Fruit fly (Drosophila melanogaster) whole organism, embryonic: ENCODE data around the gene CG4957.

ENCODE experiments used
- CG10431 ChIP-seq: fragments of 200-800 bp; sonication (Bioruptor generic); optimal IDR thresholded peaks from 3 replicates; lab custom pipeline; 2018; ENCODE audit warnings: missing biosample characterization, mild to moderate bottlenecking, missing genetic modification characterization
- CG11696 ChIP-seq: fragments of 200-800 bp; sonication (Bioruptor generic); IDR thresholded peaks from 2 replicates; pipeline ENCODE4 v1.3.6; 2022; ENCODE audit warnings: missing biosample characterization, missing genetic modification characterization
- CG12769 ChIP-seq: fragments of 200-800 bp; sonication (Bioruptor generic); optimal IDR thresholded peaks from 2 replicates; lab custom pipeline; 2019; ENCODE audit warnings: missing biosample characterization, mild to moderate bottlenecking, missing genetic modification characterization, moderate library complexity
- CG14014 ChIP-seq: fragments of 200-800 bp; sonication (Bioruptor generic); IDR thresholded peaks from 2 replicates; pipeline ENCODE4 v1.3.6; 2022; ENCODE audit warnings: missing biosample characterization, missing genetic modification characterization
- CG14667 ChIP-seq: fragments of 200-800 bp; sonication (Bioruptor generic); IDR thresholded peaks from 2 replicates; pipeline ENCODE4 v1.3.6; 2022; ENCODE audit warnings: missing biosample characterization, missing genetic modification characterization
- CG14860 ChIP-seq: fragments of 200-800 bp; sonication (Bioruptor generic); IDR thresholded peaks from 3 replicates; pipeline ENCODE4 v1.3.6; 2022; ENCODE audit warnings: missing biosample characterization, missing genetic modification characterization; ENCODE audit not compliant: partially characterized antibody
- CG15601 ChIP-seq: fragments of 200-800 bp; sonication (Bioruptor generic); optimal IDR thresholded peaks from 3 replicates; lab custom pipeline; 2019; ENCODE audit warnings: missing biosample characterization, mild to moderate bottlenecking, missing genetic modification characterization, moderate library complexity
- CG17359 ChIP-seq: fragments of 200-800 bp; sonication (Bioruptor generic); optimal IDR thresholded peaks from 3 replicates; lab custom pipeline; 2018; ENCODE audit warnings: missing biosample characterization, mild to moderate bottlenecking, missing genetic modification characterization, moderate library complexity
- CG17361 ChIP-seq: fragments of 200-800 bp; sonication (Bioruptor generic); IDR thresholded peaks from 3 replicates; pipeline ENCODE4 v1.3.6; 2022; ENCODE audit warnings: missing biosample characterization, missing genetic modification characterization
- CG18619 ChIP-seq: fragments of 200-800 bp; sonication (Bioruptor generic); optimal IDR thresholded peaks from 3 replicates; lab custom pipeline; 2017; ENCODE audit warnings: missing biosample characterization, mild to moderate bottlenecking, missing genetic modification characterization
- CG2202 ChIP-seq: fragments of 200-800 bp; sonication (Bioruptor generic); optimal IDR thresholded peaks from 2 replicates; lab custom pipeline; 2018; ENCODE audit warnings: missing biosample characterization, mild to moderate bottlenecking, missing genetic modification characterization
- CG2889 ChIP-seq: fragments of 200-800 bp; sonication (Bioruptor generic); IDR thresholded peaks from 3 replicates; pipeline ENCODE4 v1.3.6; 2022; ENCODE audit warnings: missing biosample characterization, missing genetic modification characterization
- CG30431 ChIP-seq: fragments of 200-800 bp; sonication (Bioruptor generic); optimal IDR thresholded peaks from 2 replicates; lab custom pipeline; 2017; ENCODE audit warnings: missing biosample characterization, missing genetic modification characterization
- CG33557 ChIP-seq: fragments of 200-800 bp; sonication (Bioruptor generic); optimal IDR thresholded peaks from 2 replicates; lab custom pipeline; 2019; ENCODE audit warnings: missing biosample characterization, mild to moderate bottlenecking, missing genetic modification characterization, moderate library complexity
- CG3407 ChIP-seq: fragments of 200-800 bp; sonication (Bioruptor generic); optimal IDR thresholded peaks from 2 replicates; lab custom pipeline; 2018; ENCODE audit warnings: missing biosample characterization, mild to moderate bottlenecking, missing genetic modification characterization
- CG4617 ChIP-seq: fragments of 200-800 bp; sonication (Bioruptor generic); optimal IDR thresholded peaks from 3 replicates; lab custom pipeline; 2016; ENCODE audit warnings: missing biosample characterization, missing genetic modification characterization, borderline replicate concordance
- CG7745 ChIP-seq: fragments of 200-800 bp; sonication (Bioruptor generic); optimal IDR thresholded peaks from 2 replicates; lab custom pipeline; 2018; ENCODE audit warnings: missing biosample characterization, mild to moderate bottlenecking, missing genetic modification characterization, moderate library complexity
- CTCF ChIP-seq: fragments of 200-800 bp; sonication (Bioruptor generic); optimal IDR thresholded peaks from 2 replicates; lab custom pipeline; 2017; ENCODE audit warnings: missing biosample characterization, mild to moderate bottlenecking, missing genetic modification characterization, moderate library complexity
- Dad ChIP-seq: fragments of 200-800 bp; sonication (Bioruptor generic); optimal IDR thresholded peaks from 3 replicates; lab custom pipeline; 2016; ENCODE audit warnings: missing biosample characterization, missing genetic modification characterization
- Doc3 ChIP-seq: fragments of 200-800 bp; sonication (Bioruptor generic); IDR thresholded peaks from 3 replicates; pipeline ENCODE4 v1.3.6; 2022; ENCODE audit warnings: missing biosample characterization, missing genetic modification characterization; ENCODE audit not compliant: partially characterized antibody
- E2f1 ChIP-seq: fragments of 200-800 bp; sonication (Bioruptor generic); IDR thresholded peaks from 2 replicates; pipeline ENCODE4 v1.3.6; 2022; ENCODE audit warnings: missing biosample characterization, missing genetic modification characterization
- HLH4C ChIP-seq: fragments of 200-800 bp; sonication (Bioruptor generic); IDR thresholded peaks from 3 replicates; pipeline ENCODE4 v1.3.6; 2022; ENCODE audit warnings: missing biosample characterization, missing genetic modification characterization; ENCODE audit not compliant: partially characterized antibody
- Hmr ChIP-seq: fragments of 200-800 bp; sonication (Bioruptor generic); optimal IDR thresholded peaks from 3 replicates; lab custom pipeline; 2017; ENCODE audit warnings: mild to moderate bottlenecking, missing biosample characterization, missing genetic modification reagents, missing genetic modification characterization
- Hr51 ChIP-seq, 2 experiments: fragments of 200-800 bp; sonication (Bioruptor generic); optimal IDR thresholded peaks; 2 replicates in 1 of 2; 3 replicates in 1 of 2; lab custom pipeline; 2016 to 2018; ENCODE audit warnings: missing biosample characterization in 2 of 2, missing genetic modification characterization in 2 of 2, mild to moderate bottlenecking in 1 of 2, moderate library complexity in 1 of 2
- Kr ChIP-seq: fragments of 200-800 bp; sonication (Bioruptor generic); optimal IDR thresholded peaks from 2 replicates; lab custom pipeline; 2017; ENCODE audit warnings: missing biosample characterization, mild to moderate bottlenecking, missing genetic modification characterization
- Lpt ChIP-seq: fragments of >200 bp; optimal IDR thresholded peaks from 2 replicates; lab custom pipeline; 2018; ENCODE audit warnings: missing biosample characterization, missing genetic modification characterization
- NK7.1 ChIP-seq: fragments of 200-800 bp; sonication (Bioruptor generic); optimal IDR thresholded peaks from 3 replicates; lab custom pipeline; 2016; ENCODE audit warnings: missing biosample characterization, missing genetic modification characterization
- Rx ChIP-seq: fragments of 200-800 bp; sonication (Bioruptor generic); IDR thresholded peaks from 2 replicates; pipeline ENCODE4 v1.3.6; 2022; ENCODE audit warnings: missing biosample characterization, missing genetic modification characterization
- br ChIP-seq: fragments of >200 bp; optimal IDR thresholded peaks from 2 replicates; lab custom pipeline; 2017
- cato ChIP-seq: fragments of 200-800 bp; sonication (Bioruptor generic); optimal IDR thresholded peaks from 2 replicates; lab custom pipeline; 2016; ENCODE audit warnings: missing biosample characterization, missing genetic modification characterization, borderline replicate concordance
- chm ChIP-seq: fragments of 200-800 bp; sonication (Bioruptor generic); IDR thresholded peaks from 2 replicates; pipeline ENCODE4 v1.3.6; 2022; ENCODE audit warnings: missing biosample characterization, missing genetic modification characterization
- dpn ChIP-seq, 2 experiments: fragments of 200-800 bp; sonication (Bioruptor generic); optimal IDR thresholded peaks; 3 replicates each; lab custom pipeline; 2016; ENCODE audit warnings: missing biosample characterization in 2 of 2, missing genetic modification characterization in 2 of 2
- ems ChIP-seq: fragments of 200-800 bp; sonication (Bioruptor generic); optimal IDR thresholded peaks from 3 replicates; lab custom pipeline; 2016; ENCODE audit warnings: missing biosample characterization, missing genetic modification characterization
- gcm2 ChIP-seq: fragments of 200-800 bp; sonication (Bioruptor generic); optimal IDR thresholded peaks from 2 replicates; lab custom pipeline; 2016; ENCODE audit warnings: missing biosample characterization, missing genetic modification characterization
- grau ChIP-seq: fragments of 200-800 bp; optimal IDR thresholded peaks from 3 replicates; lab custom pipeline; 2019; ENCODE audit warnings: missing biosample characterization, mild to moderate bottlenecking, missing genetic modification characterization, moderate library complexity
- gsb-n ChIP-seq: fragments of 200-800 bp; sonication (Bioruptor generic); optimal IDR thresholded peaks from 3 replicates; lab custom pipeline; 2018; ENCODE audit warnings: missing biosample characterization, mild to moderate bottlenecking, missing genetic modification characterization
- h ChIP-seq: fragments of >200 bp; optimal IDR thresholded peaks from 2 replicates; lab custom pipeline; 2017
- inv ChIP-seq: fragments of 200-800 bp; sonication (Bioruptor generic); IDR thresholded peaks from 2 replicates; pipeline ENCODE4 v1.3.6; 2022; ENCODE audit warnings: missing biosample characterization, missing genetic modification characterization; ENCODE audit not compliant: partially characterized antibody
- luna ChIP-seq: fragments of 200-800 bp; sonication (Bioruptor generic); optimal IDR thresholded peaks from 2 replicates; lab custom pipeline; 2016; ENCODE audit warnings: missing biosample characterization, missing genetic modification characterization
- mam ChIP-seq: fragments of 200-800 bp; sonication (Bioruptor generic); optimal IDR thresholded peaks from 3 replicates; lab custom pipeline; 2016; ENCODE audit warnings: missing biosample characterization, missing genetic modification characterization
- mirr ChIP-seq: fragments of 200-800 bp; sonication (Bioruptor generic); optimal IDR thresholded peaks from 3 replicates; lab custom pipeline; 2018; ENCODE audit warnings: missing biosample characterization, mild to moderate bottlenecking, missing genetic modification characterization
- nerfin-2 ChIP-seq: fragments of 200-800 bp; sonication (Bioruptor generic); IDR thresholded peaks from 2 replicates; pipeline ENCODE4 v1.3.6; 2022; ENCODE audit warnings: missing biosample characterization, missing genetic modification characterization; ENCODE audit not compliant: partially characterized antibody
- oc ChIP-seq: fragments of 200-800 bp; sonication (Bioruptor generic); optimal IDR thresholded peaks from 2 replicates; lab custom pipeline; 2018; ENCODE audit warnings: missing biosample characterization, mild to moderate bottlenecking, missing genetic modification characterization, moderate library complexity
- pan ChIP-seq, 4 experiments: fragments of >200 bp in 3 of 4; fragments of 200-800 bp in 1 of 4; sonication (Bioruptor generic) in 1 of 4; optimal IDR thresholded peaks in 3 of 4; IDR thresholded peaks in 1 of 4; 2 replicates each; pipeline versions ENCODE4 v1.3.6 to Lab custom; 2017 to 2022; ENCODE audit warnings: missing biosample characterization in 2 of 4, missing genetic modification characterization in 2 of 4, mixed read lengths in 1 of 4
- pho ChIP-seq: fragments of 200-800 bp; sonication (Bioruptor generic); optimal IDR thresholded peaks from 2 replicates; lab custom pipeline; 2016; ENCODE audit warnings: missing biosample characterization, missing genetic modification characterization
- pum ChIP-seq: fragments of 200-800 bp; sonication (Bioruptor generic); optimal IDR thresholded peaks from 2 replicates; lab custom pipeline; 2016; ENCODE audit warnings: missing biosample characterization, missing genetic modification characterization
- repo ChIP-seq: fragments of 200-800 bp; sonication (Bioruptor generic); optimal IDR thresholded peaks from 2 replicates; lab custom pipeline; 2016; ENCODE audit warnings: missing biosample characterization, missing genetic modification characterization
- ro ChIP-seq: fragments of 200-800 bp; sonication (Bioruptor generic); IDR thresholded peaks from 2 replicates; pipeline ENCODE4 v1.3.6; 2022; ENCODE audit warnings: missing biosample characterization, missing genetic modification characterization
- scrt ChIP-seq: fragments of 200-800 bp; sonication (Bioruptor generic); optimal IDR thresholded peaks from 2 replicates; lab custom pipeline; 2018; ENCODE audit warnings: missing biosample characterization, mild to moderate bottlenecking, missing genetic modification characterization, moderate library complexity
- slp2 ChIP-seq: fragments of 200-800 bp; sonication (Bioruptor generic); optimal IDR thresholded peaks from 2 replicates; lab custom pipeline; 2016; ENCODE audit warnings: missing biosample characterization, missing genetic modification characterization
- sqz ChIP-seq: fragments of 200-800 bp; sonication (Bioruptor generic); optimal IDR thresholded peaks from 3 replicates; lab custom pipeline; 2018; ENCODE audit warnings: missing biosample characterization, mild to moderate bottlenecking, missing genetic modification characterization
- ssp ChIP-seq: fragments of 200-800 bp; sonication (Bioruptor generic); IDR thresholded peaks from 2 replicates; pipeline ENCODE4 v1.3.6; 2022; ENCODE audit warnings: missing biosample characterization, missing genetic modification characterization
- yki ChIP-seq: fragments of >200 bp; optimal IDR thresholded peaks from 3 replicates; lab custom pipeline; 2018

The CG4957 gene

DNA sequence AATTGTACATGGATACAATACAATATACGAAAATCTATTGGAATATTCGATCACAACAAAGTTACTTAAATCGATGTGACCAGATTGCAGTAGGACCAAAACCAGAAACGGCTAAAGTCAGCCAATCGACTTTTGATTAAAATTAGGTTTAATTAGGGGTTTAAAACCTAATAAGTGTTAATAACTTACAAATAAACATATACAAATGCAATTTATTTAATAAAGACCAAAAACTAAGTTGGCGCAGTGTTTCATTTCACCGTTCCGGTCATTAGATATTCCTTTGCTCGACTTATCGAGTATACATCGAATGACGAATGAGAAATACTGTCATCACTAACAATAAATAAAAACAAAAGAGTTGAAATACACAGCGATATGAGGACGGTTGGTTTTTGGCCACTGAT lies 18.2 kb upstream of the CG4957 start, which contains the start of the genes bsk and CG31717:
bsk (minus strand) TSS at position 61 of the 407 bp plus-strand sequence.
CG31717 (plus strand) TSS at position 297 of the 407 bp plus-strand sequence.
- TF ChIP-seq gcm2 (GFP tag; lab: Kevin White, UChicago) = no peak
- peak; percentile 49; the same call in 1 of the 3 replicates for TF ChIP-seq HLH4C (GFP tag; lab: Robert Waterston, UW)
- peak in 1 of 2 experiments; percentile 12 for TF ChIP-seq dpn (GFP tag; optimal IDR thresholded peaks at IDR 0.05; lab: Kevin White, UChicago)
- TF ChIP-seq CG4617 = peak; percentile 76
- no peak for TF ChIP-seq h (lab: Kevin White, UChicago)
- no peak for TF ChIP-seq CG7745
- no peak for TF ChIP-seq br (lab: Kevin White, UChicago)
- TF ChIP-seq pho (GFP tag; lab: Kevin White, UChicago) = no peak
- TF ChIP-seq ro (GFP tag; lab: Robert Waterston, UW) = no peak
- TF ChIP-seq CG17361 (GFP tag; lab: Robert Waterston, UW) = no peak
- TF ChIP-seq NK7.1 (GFP tag; lab: Kevin White, UChicago) = no peak
- no peak for TF ChIP-seq repo (GFP tag; lab: Kevin White, UChicago)
- TF ChIP-seq ssp = no peak
- TF ChIP-seq Hr51 (GFP tag; optimal IDR thresholded peaks at IDR 0.05; lab: Kevin White, UChicago) = no peak
- TF ChIP-seq sqz = no peak
- no peak for TF ChIP-seq CG2889 (GFP tag; lab: Robert Waterston, UW)
- TF ChIP-seq ems = no peak
- peak; percentile 60 for TF ChIP-seq Kr
- no peak for TF ChIP-seq CG14860 (GFP tag; lab: Robert Waterston, UW)
- no peak for TF ChIP-seq CG2202 (tag; lab: Kevin White, UChicago)
- no peak for TF ChIP-seq mirr
- no peak for TF ChIP-seq scrt (GFP tag; lab: Kevin White, UChicago)
- TF ChIP-seq luna (GFP tag; lab: Kevin White, UChicago) = no peak
- no peak for TF ChIP-seq chm (GFP tag; lab: Robert Waterston, UW)
- no peak for TF ChIP-seq CG14014 (GFP tag; lab: Robert Waterston, UW)
- no peak for TF ChIP-seq pum (GFP tag; lab: Kevin White, UChicago)
- no peak for TF ChIP-seq CG18619 (GFP tag; lab: Kevin White, UChicago)
- no peak for TF ChIP-seq pan (optimal IDR thresholded peaks at IDR 0.05; lab: Kevin White, UChicago)
- no peak for TF ChIP-seq pan (GFP tag; optimal IDR thresholded peaks at IDR 0.05 in 1 of 2, IDR thresholded peaks at IDR 0.05 in 1 of 2)
- TF ChIP-seq nerfin-2 (GFP tag; lab: Robert Waterston, UW) = no peak
- no peak for TF ChIP-seq Dad
- TF ChIP-seq CG10431 (GFP tag; lab: Kevin White, UChicago) = no peak
- no peak for TF ChIP-seq cato
- no peak for TF ChIP-seq CG3407 (GFP tag; lab: Kevin White, UChicago)
- no peak for TF ChIP-seq inv (GFP tag; lab: Robert Waterston, UW)
- TF ChIP-seq CTCF (GFP tag; lab: Kevin White, UChicago) = no peak
- TF ChIP-seq CG33557 (GFP tag; lab: Kevin White, UChicago) = no peak
- no peak for TF ChIP-seq CG15601 (tag; lab: Kevin White, UChicago)
- no peak for TF ChIP-seq mam (GFP tag; lab: Kevin White, UChicago)
- no peak for TF ChIP-seq CG11696 (GFP tag; lab: Robert Waterston, UW)
- no peak for TF ChIP-seq E2f1 (GFP tag; lab: Robert Waterston, UW)
- TF ChIP-seq CG14667 (GFP tag; lab: Robert Waterston, UW) = no peak
- no peak for TF ChIP-seq grau (tag; lab: Kevin White, UChicago)
- TF ChIP-seq oc = no peak
- no peak for TF ChIP-seq Lpt (GFP tag; lab: Kevin White, UChicago)
- no peak for TF ChIP-seq gsb-n
- TF ChIP-seq CG12769 (tag; lab: Kevin White, UChicago) = no peak
- no peak for TF ChIP-seq Rx (GFP tag; lab: Robert Waterston, UW)
- TF ChIP-seq CG30431 (GFP tag; lab: Kevin White, UChicago) = no peak
- TF ChIP-seq Doc3 (GFP tag; lab: Robert Waterston, UW) = no peak
- TF ChIP-seq CG17359 (tag; lab: Kevin White, UChicago) = no peak
- TF ChIP-seq Hmr (GFP tag; lab: Kevin White, UChicago) = no peak
- no peak for TF ChIP-seq yki
- no peak for TF ChIP-seq slp2 (GFP tag; lab: Kevin White, UChicago)
